Worm (Caenorhabditis elegans): Measurements from ENCODE around the gene F49H12.4.

- TF ChIP-seq nhr-12 (tag; optimal IDR thresholded peaks at IDR 0.05) (no peak), snpc-4 (tag; optimal IDR thresholded peaks at IDR 0.05) (no peak), pha-4 (tag; optimal IDR thresholded peaks at IDR 0.05) (no peak), daf-12 (tag; optimal IDR thresholded peaks at IDR 0.05) (no peak), ceh-82 (tag; optimal IDR thresholded peaks at IDR 0.05) (no peak), lin-39 (tag; optimal IDR thresholded peaks at IDR 0.05) (no peak), aly-2 (tag; optimal IDR thresholded peaks at IDR 0.05) (no peak), ama-1 (optimal IDR thresholded peaks at IDR 0.05) (no peak), ztf-4 (tag; optimal IDR thresholded peaks at IDR 0.05) (no peak), nhr-11 (tag; optimal IDR thresholded peaks at IDR 0.05) (no peak), sea-2 (GFP tag; optimal IDR thresholded peaks at IDR 0.05) (no peak)
Observed at ce11 chrX:2114171-2114570, 34.5 kb downstream of the F49H12.4 start.

Data from whole organism, L3 larva.